Worm (Caenorhabditis elegans): Measurements from ENCODE around the gene lin-39.

The lin-39 gene

DNA sequence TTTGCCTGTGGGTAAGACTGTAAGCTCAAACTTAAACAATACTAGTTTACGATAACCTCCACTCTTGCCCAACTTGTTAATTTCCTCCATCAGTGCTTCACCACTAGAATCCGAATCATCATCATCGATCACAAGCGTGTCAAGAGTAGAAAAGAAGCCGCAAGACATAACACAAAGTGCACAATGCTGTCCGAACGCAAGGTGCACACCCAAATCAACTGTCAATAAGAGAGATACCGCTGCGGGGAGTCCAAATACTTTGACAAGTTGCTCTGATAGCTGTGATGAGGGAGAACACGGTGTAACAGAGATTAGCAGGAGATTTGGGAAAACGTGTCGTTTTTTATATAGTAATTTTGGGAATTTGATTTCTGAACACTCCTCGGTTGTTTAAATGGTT lies 5.0 kb downstream of the lin-39 start:
- TF ChIP-seq fos-1 (tag; optimal IDR thresholded peaks at IDR 0.05) (no peak), nhr-25 (tag; optimal IDR thresholded peaks at IDR 0.05) (no peak), sea-2 (GFP tag; optimal IDR thresholded peaks at IDR 0.05) (no peak), mml-1 (tag; optimal IDR thresholded peaks at IDR 0.05) (no peak), unc-39 (tag; optimal IDR thresholded peaks at IDR 0.05) (no peak), fkh-10 (GFP tag; optimal IDR thresholded peaks at IDR 0.05) (no peak), elt-1 (tag; optimal IDR thresholded peaks at IDR 0.05) (no peak), R02D3.7 (tag; optimal IDR thresholded peaks at IDR 0.05) (no peak), aly-2 (tag; optimal IDR thresholded peaks at IDR 0.05) (no peak), nhr-237 (tag; optimal IDR thresholded peaks at IDR 0.05) (no peak), ceh-9 (tag; optimal IDR thresholded peaks at IDR 0.05) (no peak), egl-5 (tag; optimal IDR thresholded peaks at IDR 0.05) (no peak), ceh-16 (tag; optimal IDR thresholded peaks at IDR 0.05) (no peak), skn-1 (tag; optimal IDR thresholded peaks at IDR 0.05) (no peak), ztf-11 (tag; optimal IDR thresholded peaks at IDR 0.05) (no peak)

DNA sequence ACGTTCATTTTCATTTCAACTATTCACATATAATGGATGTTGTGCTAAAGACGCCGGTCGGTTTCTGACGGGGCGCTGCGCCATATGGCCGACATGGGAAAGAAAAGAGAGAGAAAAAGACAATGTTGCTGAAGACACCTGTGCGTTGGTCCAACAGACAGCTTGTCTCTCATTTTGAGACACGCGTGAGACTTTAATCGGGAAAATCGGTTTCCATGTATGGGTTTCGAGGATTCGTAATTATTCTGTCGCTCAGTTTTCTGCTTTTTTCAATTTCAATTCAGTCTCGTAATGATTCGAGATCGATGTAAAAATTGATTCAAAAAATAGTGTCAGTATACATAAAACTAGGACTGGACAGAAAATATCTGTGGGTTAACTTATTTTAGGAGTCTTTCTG lies 5.6 kb downstream of the lin-39 start:
- TF ChIP-seq nhr-25 (tag; optimal IDR thresholded peaks at IDR 0.05) (no peak), ztf-11 (tag; optimal IDR thresholded peaks at IDR 0.05) (no peak), ZK546.5 (tag; optimal IDR thresholded peaks at IDR 0.05) (no peak), fkh-2 (tag; optimal IDR thresholded peaks at IDR 0.05) (no peak), nhr-28 (tag; optimal IDR thresholded peaks at IDR 0.05) (no peak), sea-2 (GFP tag; optimal IDR thresholded peaks at IDR 0.05) (no peak), ceh-82 (tag; optimal IDR thresholded peaks at IDR 0.05) (no peak), jun-1 (tag; optimal IDR thresholded peaks at IDR 0.05) (no peak), ceh-28 (tag; optimal IDR thresholded peaks at IDR 0.05) (no peak), ama-1 (optimal IDR thresholded peaks at IDR 0.05) (no peak), nhr-11 (tag; optimal IDR thresholded peaks at IDR 0.05) (no peak), ztf-4 (tag; optimal IDR thresholded peaks at IDR 0.05) (no peak), nhr-67 (tag; optimal IDR thresholded peaks at IDR 0.05) (no peak), pqm-1 (tag; optimal IDR thresholded peaks at IDR 0.05) (no peak), egl-5 (tag; optimal IDR thresholded peaks at IDR 0.05) (no peak), fkh-10 (GFP tag; optimal IDR thresholded peaks at IDR 0.05) (no peak), ceh-16 (tag; optimal IDR thresholded peaks at IDR 0.05) (no peak), elt-2 (tag; optimal IDR thresholded peaks at IDR 0.05) (no peak)

DNA sequence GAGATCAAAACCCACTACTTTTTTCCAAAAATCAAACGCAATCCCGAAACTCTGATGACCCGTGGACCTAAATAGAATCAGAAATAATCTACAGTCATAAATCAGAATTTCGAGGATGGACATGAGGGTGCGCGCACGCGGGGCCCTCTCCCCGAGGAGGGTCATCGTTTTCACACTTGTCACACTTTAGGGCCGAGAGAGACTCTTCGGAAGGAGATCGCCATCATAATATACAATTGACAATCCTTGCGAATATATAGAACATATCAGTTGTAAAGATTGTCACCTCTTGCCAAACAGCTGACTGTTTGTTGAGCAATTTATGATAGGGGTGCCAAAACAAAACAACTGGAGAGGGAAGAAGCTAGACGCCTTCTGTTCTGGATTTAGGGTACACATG lies 6.3 kb downstream of the lin-39 start:
- TF ChIP-seq fos-1 (tag; optimal IDR thresholded peaks at IDR 0.05): no peak
- TF ChIP-seq ama-1 (optimal IDR thresholded peaks at IDR 0.05): no peak
- TF ChIP-seq nhr-11 (tag; optimal IDR thresholded peaks at IDR 0.05): no peak
- no peak for TF ChIP-seq hmg-11 (tag; optimal IDR thresholded peaks at IDR 0.05)
- no peak for TF ChIP-seq ceh-9 (tag; optimal IDR thresholded peaks at IDR 0.05)
- no peak for TF ChIP-seq nhr-28 (tag; optimal IDR thresholded peaks at IDR 0.05)
- TF ChIP-seq nhr-43 (tag; optimal IDR thresholded peaks at IDR 0.05; ENCODE audit: poor library complexity, severe bottlenecking): no peak
- TF ChIP-seq R02D3.7 (tag; optimal IDR thresholded peaks at IDR 0.05): no peak

DNA sequence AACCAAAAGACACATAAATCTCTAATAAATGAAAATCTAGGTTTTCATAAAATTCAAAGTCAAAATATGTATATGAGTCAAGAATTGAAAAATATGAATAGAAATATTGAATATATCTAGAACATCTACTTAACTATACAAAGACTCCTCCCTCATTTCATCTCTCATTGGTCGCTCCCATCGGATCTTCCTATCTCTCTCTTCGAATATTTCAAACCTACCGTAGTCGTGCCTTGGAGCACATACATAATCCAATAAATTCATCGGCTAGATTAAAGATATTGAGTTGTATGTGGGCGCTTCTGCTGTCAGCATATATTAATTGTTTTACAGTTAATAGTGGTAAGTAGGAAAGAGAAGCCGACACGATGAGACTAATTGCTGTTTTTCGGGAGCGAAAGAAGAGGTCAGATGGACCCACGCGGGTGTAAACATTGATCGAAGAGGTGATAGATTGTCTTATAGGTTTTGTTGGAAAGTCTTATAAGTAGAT lies 9.4 kb downstream of the lin-39 start:
- peak; percentile 76 for TF ChIP-seq nfya-1 (tag; optimal IDR thresholded peaks at IDR 0.05; ENCODE audit: insufficient read depth)
- no peak for TF ChIP-seq nhr-25 (tag; optimal IDR thresholded peaks at IDR 0.05)

DNA sequence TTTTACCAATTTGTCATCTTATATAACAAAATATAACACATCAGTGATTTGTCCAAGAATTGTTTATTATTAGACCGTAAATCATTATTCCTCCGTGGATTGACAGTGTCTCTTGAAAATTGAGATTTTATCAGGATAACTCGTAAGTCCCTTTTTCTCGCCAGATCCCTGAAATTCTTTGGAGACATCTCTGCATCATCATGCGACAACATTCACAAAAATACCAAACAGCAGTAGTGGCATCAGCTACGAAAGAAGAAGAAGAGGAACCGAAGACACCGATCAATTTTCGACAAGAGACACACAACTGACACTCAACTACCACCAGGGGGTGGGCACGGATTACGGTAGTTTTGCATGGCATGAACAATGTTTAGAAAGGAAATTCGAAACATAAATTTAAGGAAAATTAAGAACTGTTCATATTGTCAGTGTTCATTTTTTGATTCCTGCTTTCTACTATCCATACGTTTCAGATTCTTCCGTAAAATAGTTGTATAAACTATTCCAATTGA lies 11.5 kb downstream of the lin-39 start:
- TF ChIP-seq snpc-4 (tag; optimal IDR thresholded peaks at IDR 0.05) (no peak), nfya-1 (tag; optimal IDR thresholded peaks at IDR 0.05; ENCODE audit: insufficient read depth) (peak; percentile 72)

DNA sequence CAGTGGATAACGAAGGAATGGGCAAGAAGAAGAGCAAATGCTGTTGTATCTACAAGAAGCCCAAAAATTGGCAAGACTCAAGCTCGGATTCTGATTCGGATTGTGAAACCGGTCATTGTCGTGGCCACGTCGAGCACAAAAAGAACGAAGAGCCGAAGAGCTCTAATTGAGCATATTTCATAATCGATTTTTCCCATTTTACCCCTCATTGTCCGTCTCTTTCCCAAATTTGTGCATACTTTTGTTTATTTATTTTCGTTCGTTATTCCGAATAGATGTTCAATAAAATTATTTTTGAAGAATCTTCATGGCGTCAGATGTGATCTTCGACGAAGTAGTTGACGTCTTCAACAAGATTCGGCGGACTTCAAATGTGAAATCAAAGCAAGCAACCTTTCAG lies 15.3 kb downstream of the lin-39 start, which contains the start of gene lig-4:
TSS of gene lig-4 (plus strand) at position 301 of the 400 bp plus-strand sequence.
- TF ChIP-seq fos-1 (tag; optimal IDR thresholded peaks at IDR 0.05): no peak
- TF ChIP-seq zag-1 (tag; optimal IDR thresholded peaks at IDR 0.05): no peak
- TF ChIP-seq ZK546.5 (tag; optimal IDR thresholded peaks at IDR 0.05): no peak
- no peak for TF ChIP-seq egl-5 (tag; optimal IDR thresholded peaks at IDR 0.05)
- TF ChIP-seq ceh-82 (tag; optimal IDR thresholded peaks at IDR 0.05): no peak
- no peak for TF ChIP-seq fkh-10 (GFP tag; optimal IDR thresholded peaks at IDR 0.05)
- no peak for TF ChIP-seq lsy-12 (tag; optimal IDR thresholded peaks at IDR 0.05)
- no peak for TF ChIP-seq elt-3 (tag; optimal IDR thresholded peaks at IDR 0.05)
- no peak for TF ChIP-seq ztf-11 (tag; optimal IDR thresholded peaks at IDR 0.05)
